Fruit fly (Drosophila melanogaster) whole organism, embryonic: ENCODE results near the gene vari.
A peak's percentile ranks its signal among the peaks of the same experiment; 100 is the strongest.

Experiments used
- Antp ChIP-seq: fragments of 200-800 bp; sonication (Bioruptor generic); optimal IDR thresholded peaks from 3 replicates; lab custom pipeline; 2016; ENCODE audit warnings: missing biosample characterization, missing genetic modification characterization
- CG11723 ChIP-seq: fragments of 200-800 bp; sonication (Bioruptor generic); optimal IDR thresholded peaks from 2 replicates; lab custom pipeline; 2017; ENCODE audit warnings: missing biosample characterization, mild to moderate bottlenecking, missing genetic modification characterization
- CG13287 ChIP-seq: fragments of 200-800 bp; sonication (Bioruptor generic); IDR thresholded peaks from 2 replicates; pipeline ENCODE4 v1.3.6; 2022; ENCODE audit warnings: missing biosample characterization, missing genetic modification characterization; ENCODE audit not compliant: partially characterized antibody
- CG13894 ChIP-seq: fragments of 200-800 bp; sonication (Bioruptor generic); optimal IDR thresholded peaks from 3 replicates; lab custom pipeline; 2018; ENCODE audit warnings: missing biosample characterization, mild to moderate bottlenecking, missing genetic modification characterization, moderate library complexity
- CG14050 ChIP-seq: fragments of 200-800 bp; sonication (Bioruptor generic); IDR thresholded peaks from 3 replicates; pipeline ENCODE4 v1.3.6; 2022; ENCODE audit warnings: missing biosample characterization, missing genetic modification characterization
- CG14860 ChIP-seq: fragments of 200-800 bp; sonication (Bioruptor generic); IDR thresholded peaks from 3 replicates; pipeline ENCODE4 v1.3.6; 2022; ENCODE audit warnings: missing biosample characterization, missing genetic modification characterization; ENCODE audit not compliant: partially characterized antibody
- CG15269 ChIP-seq: fragments of 200-800 bp; sonication (Bioruptor generic); optimal IDR thresholded peaks from 2 replicates; lab custom pipeline; 2018; ENCODE audit warnings: missing biosample characterization, mild to moderate bottlenecking, missing genetic modification characterization, moderate library complexity
- CG17186 ChIP-seq: fragments of 200-800 bp; sonication (Bioruptor generic); optimal IDR thresholded peaks from 3 replicates; lab custom pipeline; 2017; ENCODE audit warnings: missing biosample characterization, missing genetic modification reagents, missing genetic modification characterization
- CG17912 ChIP-seq: fragments of 200-800 bp; sonication (Bioruptor generic); optimal IDR thresholded peaks from 2 replicates; lab custom pipeline; 2018; ENCODE audit warnings: missing biosample characterization, mild to moderate bottlenecking, missing genetic modification characterization
- CG18764 ChIP-seq: fragments of 200-800 bp; sonication (Bioruptor generic); optimal IDR thresholded peaks from 3 replicates; lab custom pipeline; 2016; ENCODE audit warnings: missing biosample characterization, missing genetic modification characterization
- CG3281 ChIP-seq: fragments of 200-800 bp; sonication (Bioruptor generic); optimal IDR thresholded peaks from 3 replicates; lab custom pipeline; 2017; ENCODE audit warnings: missing biosample characterization, mild to moderate bottlenecking, missing genetic modification characterization
- CG3995 ChIP-seq: fragments of 200-800 bp; sonication (Bioruptor generic); optimal IDR thresholded peaks from 3 replicates; lab custom pipeline; 2016; ENCODE audit warnings: missing biosample characterization, missing genetic modification characterization
- CG43689 ChIP-seq: fragments of 200-800 bp; sonication (Bioruptor generic); IDR thresholded peaks from 2 replicates; pipeline ENCODE4 v1.3.6; 2022; ENCODE audit warnings: missing biosample characterization, missing genetic modification characterization
- CG5180 ChIP-seq: fragments of 200-800 bp; sonication (Bioruptor generic); optimal IDR thresholded peaks from 3 replicates; lab custom pipeline; 2017; ENCODE audit warnings: missing biosample characterization, missing genetic modification characterization, mild to moderate bottlenecking, moderate library complexity, missing genetic modification reagents
- CG7786 ChIP-seq: fragments of 200-800 bp; sonication (Bioruptor generic); optimal IDR thresholded peaks from 2 replicates; lab custom pipeline; 2016; ENCODE audit warnings: missing biosample characterization, missing genetic modification characterization
- CG9932 ChIP-seq: fragments of 200-800 bp; sonication (Bioruptor generic); IDR thresholded peaks from 2 replicates; pipeline ENCODE4 v1.3.6; 2022; ENCODE audit warnings: missing biosample characterization, missing genetic modification characterization
- D19B ChIP-seq: fragments of 200-800 bp; sonication (Bioruptor generic); optimal IDR thresholded peaks from 2 replicates; lab custom pipeline; 2017; ENCODE audit warnings: missing biosample characterization, mild to moderate bottlenecking, missing genetic modification characterization
- Hand ChIP-seq: fragments of 200-800 bp; sonication (Bioruptor generic); optimal IDR thresholded peaks from 2 replicates; lab custom pipeline; 2017; ENCODE audit warnings: mild to moderate bottlenecking, missing biosample characterization, missing genetic modification reagents, missing genetic modification characterization
- Hey ChIP-seq: fragments of 200-800 bp; sonication (Bioruptor generic); optimal IDR thresholded peaks from 3 replicates; lab custom pipeline; 2018; ENCODE audit warnings: missing biosample characterization, mild to moderate bottlenecking, missing genetic modification characterization
- Hsf ChIP-seq: fragments of 200-800 bp; sonication (Bioruptor generic); optimal IDR thresholded peaks from 3 replicates; lab custom pipeline; 2016; ENCODE audit warnings: missing biosample characterization, missing genetic modification characterization
- Lpt ChIP-seq: fragments of >200 bp; optimal IDR thresholded peaks from 2 replicates; lab custom pipeline; 2018; ENCODE audit warnings: missing biosample characterization, missing genetic modification characterization
- Nf-YA ChIP-seq: fragments of 200-800 bp; sonication (Bioruptor generic); IDR thresholded peaks from 2 replicates; pipeline ENCODE4 v1.3.6; 2022; ENCODE audit warnings: missing biosample characterization, missing genetic modification characterization
- Nf-YB ChIP-seq: fragments of 200-800 bp; sonication (Bioruptor generic); optimal IDR thresholded peaks from 3 replicates; lab custom pipeline; 2019; ENCODE audit warnings: missing biosample characterization, mild to moderate bottlenecking, missing genetic modification characterization, moderate library complexity
- Optix ChIP-seq: fragments of 200-800 bp; sonication (Bioruptor generic); IDR thresholded peaks from 3 replicates; pipeline ENCODE4 v1.3.6; 2022; ENCODE audit warnings: missing biosample characterization, missing genetic modification characterization
- Scr ChIP-seq: fragments of 200-800 bp; sonication (Bioruptor generic); IDR thresholded peaks from 2 replicates; pipeline ENCODE4 v1.3.6; 2022; ENCODE audit warnings: missing biosample characterization, missing genetic modification characterization; ENCODE audit not compliant: partially characterized antibody
- Ssrp ChIP-seq: fragments of 200-800 bp; sonication (Bioruptor generic); optimal IDR thresholded peaks from 2 replicates; lab custom pipeline; 2018; ENCODE audit warnings: missing biosample characterization, mild to moderate bottlenecking, missing genetic modification characterization, moderate library complexity
- ap ChIP-seq: fragments of 200-800 bp; sonication (Bioruptor generic); IDR thresholded peaks from 2 replicates; pipeline ENCODE4 v1.3.6; 2022; ENCODE audit warnings: missing biosample characterization, missing genetic modification characterization
- ash1 ChIP-seq: fragments of 200-800 bp; sonication (Bioruptor generic); optimal IDR thresholded peaks from 2 replicates; lab custom pipeline; 2018; ENCODE audit warnings: missing biosample characterization, mild to moderate bottlenecking, missing genetic modification characterization
- ato ChIP-seq: fragments of 200-800 bp; sonication (Bioruptor generic); IDR thresholded peaks from 2 replicates; pipeline ENCODE4 v1.3.6; 2022; ENCODE audit warnings: missing biosample characterization, missing genetic modification characterization; ENCODE audit not compliant: partially characterized antibody
- bigmax ChIP-seq: fragments of 200-800 bp; sonication (Bioruptor generic); optimal IDR thresholded peaks from 2 replicates; lab custom pipeline; 2018; ENCODE audit warnings: missing biosample characterization, mild to moderate bottlenecking, missing genetic modification characterization
- bowl ChIP-seq: fragments of 200-800 bp; sonication (Bioruptor generic); IDR thresholded peaks from 2 replicates; pipeline ENCODE4 v1.3.6; 2022; ENCODE audit warnings: missing biosample characterization, missing genetic modification characterization
- chif ChIP-seq, 2 experiments: fragments of 200-800 bp; sonication (Bioruptor generic); optimal IDR thresholded peaks; 3 replicates each; lab custom pipeline; 2016; ENCODE audit warnings: missing biosample characterization in 2 of 2, missing genetic modification characterization in 2 of 2
- ci ChIP-seq: fragments of 200-800 bp; sonication (Bioruptor generic); IDR thresholded peaks from 3 replicates; pipeline ENCODE4 v1.3.6; 2022; ENCODE audit warnings: missing biosample characterization, missing genetic modification characterization
- dimm ChIP-seq: fragments of 200-800 bp; sonication (Bioruptor generic); IDR thresholded peaks from 2 replicates; pipeline ENCODE4 v1.3.6; 2022; ENCODE audit warnings: missing biosample characterization, missing genetic modification characterization
- gsb-n ChIP-seq: fragments of 200-800 bp; sonication (Bioruptor generic); optimal IDR thresholded peaks from 3 replicates; lab custom pipeline; 2018; ENCODE audit warnings: missing biosample characterization, mild to moderate bottlenecking, missing genetic modification characterization
- ham ChIP-seq: fragments of 200-800 bp; sonication (Bioruptor generic); IDR thresholded peaks from 2 replicates; pipeline ENCODE4 v1.3.6; 2022; ENCODE audit warnings: missing biosample characterization, missing genetic modification characterization
- hth ChIP-seq: fragments of >200 bp; optimal IDR thresholded peaks from 2 replicates; lab custom pipeline; 2017; ENCODE audit warnings: inconsistent platforms
- jing ChIP-seq: fragments of 200-800 bp; sonication (Bioruptor generic); optimal IDR thresholded peaks from 2 replicates; lab custom pipeline; 2018; ENCODE audit warnings: missing biosample characterization, mild to moderate bottlenecking, missing genetic modification characterization
- luna ChIP-seq: fragments of 200-800 bp; sonication (Bioruptor generic); optimal IDR thresholded peaks from 2 replicates; lab custom pipeline; 2016; ENCODE audit warnings: missing biosample characterization, missing genetic modification characterization
- peb ChIP-seq: fragments of 200-800 bp; sonication (Bioruptor generic); IDR thresholded peaks from 2 replicates; pipeline ENCODE4 v1.3.6; 2022; ENCODE audit warnings: missing biosample characterization, missing genetic modification characterization
- pfk ChIP-seq: fragments of 200-800 bp; sonication (Bioruptor generic); optimal IDR thresholded peaks from 2 replicates; lab custom pipeline; 2018; ENCODE audit warnings: missing biosample characterization, mild to moderate bottlenecking, missing genetic modification characterization, moderate library complexity
- pzg ChIP-seq: fragments of 200-800 bp; sonication (Bioruptor generic); optimal IDR thresholded peaks from 3 replicates; lab custom pipeline; 2018; ENCODE audit warnings: missing biosample characterization, mild to moderate bottlenecking, missing genetic modification characterization, moderate library complexity
- ranshi ChIP-seq: fragments of 200-800 bp; sonication (Bioruptor generic); IDR thresholded peaks from 2 replicates; pipeline ENCODE4 v1.3.6; 2022; ENCODE audit warnings: missing biosample characterization, missing genetic modification characterization
- scrt ChIP-seq: fragments of 200-800 bp; sonication (Bioruptor generic); optimal IDR thresholded peaks from 2 replicates; lab custom pipeline; 2018; ENCODE audit warnings: missing biosample characterization, mild to moderate bottlenecking, missing genetic modification characterization, moderate library complexity
- sna ChIP-seq: fragments of 200-800 bp; sonication (Bioruptor generic); IDR thresholded peaks from 2 replicates; pipeline ENCODE4 v1.3.6; 2022; ENCODE audit warnings: missing biosample characterization, missing genetic modification characterization; ENCODE audit not compliant: partially characterized antibody
- sqz ChIP-seq: fragments of 200-800 bp; sonication (Bioruptor generic); optimal IDR thresholded peaks from 3 replicates; lab custom pipeline; 2018; ENCODE audit warnings: missing biosample characterization, mild to moderate bottlenecking, missing genetic modification characterization
- sr ChIP-seq: fragments of 200-800 bp; sonication (Bioruptor generic); IDR thresholded peaks from 3 replicates; pipeline ENCODE4 v1.3.6; 2022; ENCODE audit warnings: missing biosample characterization, missing genetic modification characterization
- tup ChIP-seq: fragments of 200-800 bp; sonication (Bioruptor generic); optimal IDR thresholded peaks from 2 replicates; lab custom pipeline; 2016; ENCODE audit warnings: missing biosample characterization, mild to moderate bottlenecking, missing genetic modification characterization, moderate library complexity

Gene vari

DNA sequence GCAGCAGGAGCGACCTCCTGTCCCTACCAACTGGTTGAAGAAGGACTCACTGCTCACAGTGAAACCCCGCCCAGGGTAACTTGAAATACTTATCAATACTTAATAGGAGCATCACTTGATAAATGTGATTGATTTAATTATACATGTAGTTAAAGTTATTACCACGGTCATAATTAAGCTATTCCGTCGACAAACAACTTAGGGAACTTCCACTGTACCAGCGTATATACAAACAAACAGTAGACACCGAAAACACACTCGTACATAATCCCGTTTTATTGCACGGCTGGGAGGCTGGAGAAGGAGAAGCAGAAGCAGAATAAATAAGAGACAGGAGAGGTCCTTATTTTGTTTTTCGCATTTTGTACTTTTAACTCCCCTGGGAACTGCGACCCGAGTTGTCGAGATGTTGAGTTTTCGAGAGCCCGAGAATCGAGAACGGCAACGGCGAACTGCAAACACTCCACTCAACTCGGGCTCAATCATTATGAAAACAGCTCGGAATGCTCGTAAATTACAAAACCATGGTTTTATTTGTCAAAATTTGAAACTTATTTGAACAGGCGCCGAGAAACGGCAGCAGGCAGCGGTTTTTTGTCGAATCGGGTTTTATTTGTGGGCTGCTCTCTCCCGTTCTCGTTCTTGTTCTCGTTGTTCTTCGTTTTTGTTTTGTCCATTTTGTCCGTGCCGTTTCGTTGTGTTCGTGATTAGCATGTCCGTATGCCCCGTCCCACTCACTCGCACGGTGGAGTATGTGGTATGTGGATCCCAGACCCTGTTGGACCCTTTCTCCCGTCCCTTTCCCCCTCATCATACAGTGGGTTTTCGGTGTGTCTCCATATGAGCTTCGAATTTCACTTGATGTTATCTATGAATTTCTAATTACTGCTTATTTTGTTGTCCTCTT lies 3.4 kb upstream of the vari start (continued):
- TF ChIP-seq pzg (peak; percentile 19), Lpt (GFP tag; lab: Kevin White, UChicago) (no peak), ranshi (peak; percentile 83), gsb-n (tag; lab: Kevin White, UChicago) (no peak), dimm (GFP tag; lab: Robert Waterston, UW) (no peak), CG17186 (GFP tag; lab: Kevin White, UChicago) (no peak), CG11723 (GFP tag; lab: Kevin White, UChicago) (no peak), sr (no peak), tup (GFP tag; lab: Kevin White, UChicago) (peak; percentile 22), hth (lab: Kevin White, UChicago) (no peak), CG13287 (GFP tag; lab: Robert Waterston, UW) (no peak), CG3281 (GFP tag; lab: Kevin White, UChicago) (peak; percentile 83), CG14050 (peak; percentile 63), CG17912 (no peak), Nf-YA (GFP tag; lab: Robert Waterston, UW) (0 out of 2 replicates have a peak, but pooled peaks have one; percentile 37), CG43689 (GFP tag; lab: Robert Waterston, UW) (peak; percentile 53; the same call in 1 of the 2 replicates), CG7786 (GFP tag; lab: Kevin White, UChicago) (peak; percentile 88), Antp (peak; percentile 79), bigmax (GFP tag; lab: Kevin White, UChicago) (no peak), scrt (GFP tag; lab: Kevin White, UChicago) (peak; percentile 76), ato (GFP tag; lab: Robert Waterston, UW) (no peak), D19B (GFP tag; lab: Kevin White, UChicago) (peak; percentile 52), CG5180 (GFP tag; lab: Kevin White, UChicago) (peak; percentile 9), Ssrp (tag; lab: Kevin White, UChicago) (peak; percentile 57), ash1 (peak; percentile 58), chif (GFP tag; optimal IDR thresholded peaks at IDR 0.05; lab: Kevin White, UChicago) (peak; percentile 65 to 77), Hsf (peak; percentile 82), jing (peak; percentile 61), luna (GFP tag; lab: Kevin White, UChicago) (peak; percentile 62), CG14860 (GFP tag; lab: Robert Waterston, UW) (no peak), CG18764 (GFP tag; lab: Kevin White, UChicago) (peak; percentile 35), CG9932 (GFP tag; lab: Robert Waterston, UW) (peak; percentile 87), Optix (peak; percentile 68), Hand (GFP tag; lab: Kevin White, UChicago) (peak; percentile 93), CG13894 (tag; lab: Kevin White, UChicago) (peak; percentile 94), peb (GFP tag; lab: Robert Waterston, UW) (0 out of 2 replicates have a peak, but pooled peaks have one; percentile 18), Hey (tag; lab: Kevin White, UChicago) (peak; percentile 38), sna (GFP tag; lab: Robert Waterston, UW) (no peak), ham (GFP tag; lab: Robert Waterston, UW) (no peak), CG15269 (tag; lab: Kevin White, UChicago) (peak; percentile 78), Nf-YB (GFP tag; lab: Kevin White, UChicago) (peak; percentile 34), bowl (GFP tag; lab: Robert Waterston, UW) (peak; percentile 9; the same call in 1 of the 2 replicates), ci (GFP tag; lab: Robert Waterston, UW) (peak; percentile 86), pfk (no peak), CG3995 (GFP tag; lab: Kevin White, UChicago) (peak; percentile 3), Scr (no peak), ap (GFP tag; lab: Robert Waterston, UW) (0 out of 2 replicates have a peak, but pooled peaks have one; percentile 22), sqz (GFP tag; lab: Kevin White, UChicago) (peak; percentile 24)
